Worm (Caenorhabditis elegans): ENCODE data around the gene mms-19.

Gene mms-19

ce11 chrV:5536240-5536811, 22.2 kb downstream of the mms-19 start, which contains the start of the genes cox-16 and syp-2:
TSS of gene cox-16 (minus strand) at chrV:5536243.
TSS of gene syp-2 (plus strand) at chrV:5536487.
- TF ChIP-seq ceh-28 (tag; optimal IDR thresholded peaks at IDR 0.05), result no peak
- TF ChIP-seq nhr-237 (tag; optimal IDR thresholded peaks at IDR 0.05), result no peak
- TF ChIP-seq pha-4 (tag; optimal IDR thresholded peaks at IDR 0.05), result peak; percentile 23
- TF ChIP-seq ZK546.5 (tag; optimal IDR thresholded peaks at IDR 0.05), result no peak
- no peak for TF ChIP-seq elt-1 (tag; optimal IDR thresholded peaks at IDR 0.05)
- TF ChIP-seq fkh-2 (tag; optimal IDR thresholded peaks at IDR 0.05), result no peak
- no peak for TF ChIP-seq elt-2 (tag; optimal IDR thresholded peaks at IDR 0.05)
- TF ChIP-seq ztf-11 (tag; optimal IDR thresholded peaks at IDR 0.05), result no peak
- no peak for TF ChIP-seq mdl-1 (tag; optimal IDR thresholded peaks at IDR 0.05)
- peak; percentile 2 for TF ChIP-seq lin-15B (tag; optimal IDR thresholded peaks at IDR 0.05)
- TF ChIP-seq lin-39 (tag; optimal IDR thresholded peaks at IDR 0.05), result peak; percentile 9
- no peak for TF ChIP-seq nhr-43 (tag; optimal IDR thresholded peaks at IDR 0.05; ENCODE audit: poor library complexity, severe bottlenecking)
- no peak for TF ChIP-seq tbx-2 (tag; optimal IDR thresholded peaks at IDR 0.05)
- no peak for TF ChIP-seq ceh-16 (tag; optimal IDR thresholded peaks at IDR 0.05)
- no peak for TF ChIP-seq egl-27 (tag; optimal IDR thresholded peaks at IDR 0.05)
- no peak for TF ChIP-seq ceh-9 (tag; optimal IDR thresholded peaks at IDR 0.05)
- TF ChIP-seq egl-5 (tag; optimal IDR thresholded peaks at IDR 0.05), result no peak

ce11 chrV:5538500-5538899, 24.4 kb downstream of the mms-19 start, which contains the start of gene cft-1:
TSS of gene cft-1 (plus strand) at chrV:5538800.
- no peak for TF ChIP-seq tbx-2 (tag; optimal IDR thresholded peaks at IDR 0.05)

DNA sequence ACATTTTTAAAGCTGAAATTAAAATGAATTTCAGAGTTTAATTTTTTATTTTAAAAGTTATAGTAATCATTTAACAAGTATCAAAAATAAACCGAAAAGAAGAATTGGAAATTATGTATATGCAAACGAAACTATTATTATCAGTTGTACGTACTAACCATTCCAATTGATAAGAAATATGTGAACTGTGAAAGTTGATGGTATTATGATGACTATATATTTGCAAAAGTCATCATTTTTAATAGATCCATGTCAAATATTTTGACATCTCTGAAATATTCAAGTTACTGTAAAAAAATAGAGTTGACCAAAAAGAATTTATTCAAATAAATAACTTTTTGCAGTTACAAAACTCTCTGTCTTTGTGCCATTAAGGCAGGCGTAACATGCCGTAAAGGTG, 33.9 kb downstream of the mms-19 start, which contains the start of gene ugt-48:
Gene ugt-48, minus strand, starts transcription at position 12 of the 400 bp plus-strand sequence.
- TF ChIP-seq elt-3 (tag; optimal IDR thresholded peaks at IDR 0.05), result no peak
- TF ChIP-seq pqm-1 (tag; optimal IDR thresholded peaks at IDR 0.05), result peak; percentile 21
- peak; percentile 33 for TF ChIP-seq elt-2 (tag; optimal IDR thresholded peaks at IDR 0.05)
- no peak for TF ChIP-seq nhr-77 (tag; optimal IDR thresholded peaks at IDR 0.05)
- TF ChIP-seq skn-1 (tag; optimal IDR thresholded peaks at IDR 0.05), result no peak
- TF ChIP-seq ceh-82 (tag; optimal IDR thresholded peaks at IDR 0.05), result no peak
- TF ChIP-seq mdl-1 (tag; optimal IDR thresholded peaks at IDR 0.05), result no peak
- no peak for TF ChIP-seq ceh-28 (tag; optimal IDR thresholded peaks at IDR 0.05)
- no peak for TF ChIP-seq unc-62 (GFP tag; optimal IDR thresholded peaks at IDR 0.05)

DNA sequence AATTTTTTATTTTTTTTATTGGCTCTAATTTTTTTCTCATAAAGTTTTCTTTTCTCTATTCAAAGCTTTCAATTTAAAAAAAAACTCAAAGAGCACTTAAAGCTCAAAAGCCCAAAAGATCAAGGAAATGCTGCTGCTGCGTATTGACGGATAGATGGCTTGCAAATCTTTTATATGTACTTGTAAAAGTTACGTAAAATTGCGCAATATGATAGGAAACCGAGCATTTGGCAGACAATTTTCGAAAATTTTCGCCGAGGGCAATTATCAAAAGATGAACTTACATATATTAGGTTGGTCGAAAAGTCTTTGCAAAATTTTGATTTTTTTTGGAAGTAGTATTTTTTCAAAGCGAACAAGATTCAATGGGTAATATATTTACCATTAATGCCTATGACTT, 34.3 kb downstream of the mms-19 start:
- no peak for TF ChIP-seq ZK546.5 (tag; optimal IDR thresholded peaks at IDR 0.05)
- no peak for TF ChIP-seq ceh-28 (tag; optimal IDR thresholded peaks at IDR 0.05)
- TF ChIP-seq unc-39 (tag; optimal IDR thresholded peaks at IDR 0.05), result no peak
- TF ChIP-seq unc-62 (GFP tag; optimal IDR thresholded peaks at IDR 0.05), result no peak
- TF ChIP-seq pqm-1 (tag; optimal IDR thresholded peaks at IDR 0.05), result no peak
- TF ChIP-seq ama-1 (optimal IDR thresholded peaks at IDR 0.05), result no peak
- TF ChIP-seq daf-12 (tag; optimal IDR thresholded peaks at IDR 0.05), result no peak

ce11 chrV:5558590-5558989, 44.4 kb downstream of the mms-19 start, which contains the start of gene glb-5:
TSS of gene glb-5 (plus strand) at chrV:5558890.
- no peak for TF ChIP-seq snpc-4 (tag; optimal IDR thresholded peaks at IDR 0.05)
- TF ChIP-seq elt-2 (tag; optimal IDR thresholded peaks at IDR 0.05), result peak; percentile 24

- peak; percentile 4 for TF ChIP-seq jun-1 (tag; optimal IDR thresholded peaks at IDR 0.05)
- peak; percentile 50 for TF ChIP-seq pha-4 (tag; optimal IDR thresholded peaks at IDR 0.05)
- TF ChIP-seq elt-2 (tag; optimal IDR thresholded peaks at IDR 0.05), result peak; percentile 95
- peak; percentile 94 for TF ChIP-seq pqm-1 (tag; optimal IDR thresholded peaks at IDR 0.05)
- no peak for TF ChIP-seq elt-1 (tag; optimal IDR thresholded peaks at IDR 0.05)
Measured at ce11 chrV:5559882-5560281, 45.7 kb downstream of the mms-19 start.

- TF ChIP-seq egl-27 (tag; optimal IDR thresholded peaks at IDR 0.05) (no peak), tbx-2 (tag; optimal IDR thresholded peaks at IDR 0.05) (no peak), ztf-4 (tag; optimal IDR thresholded peaks at IDR 0.05) (no peak), pqm-1 (tag; optimal IDR thresholded peaks at IDR 0.05) (no peak), ceh-28 (tag; optimal IDR thresholded peaks at IDR 0.05) (no peak), nhr-25 (tag; optimal IDR thresholded peaks at IDR 0.05) (no peak), fkh-2 (tag; optimal IDR thresholded peaks at IDR 0.05) (no peak), egl-5 (tag; optimal IDR thresholded peaks at IDR 0.05) (no peak)
Measured at ce11 chrV:5567119-5567518, 53.0 kb downstream of the mms-19 start, which contains the start of gene C18C4.7. TSS of gene C18C4.7 (minus strand) at chrV:5567219.
